Fruit fly (Drosophila melanogaster) whole organism, embryonic: ENCODE data around the gene Tomosyn.

Experiments used
- Bgb ChIP-seq: fragments of 200-800 bp; sonication (Bioruptor generic); IDR thresholded peaks from 2 replicates; pipeline ENCODE4 v1.3.6; 2022; ENCODE audit warnings: missing biosample characterization, missing genetic modification characterization; ENCODE audit not compliant: partially characterized antibody
- C15 ChIP-seq: fragments of 200-800 bp; sonication (Bioruptor generic); IDR thresholded peaks from 3 replicates; pipeline ENCODE4 v1.3.6; 2022; ENCODE audit warnings: missing biosample characterization, missing genetic modification characterization
- CG10209 ChIP-seq: fragments of 200-800 bp; sonication (Bioruptor generic); optimal IDR thresholded peaks from 3 replicates; lab custom pipeline; 2017; ENCODE audit warnings: missing biosample characterization, mild to moderate bottlenecking, missing genetic modification characterization, missing genetic modification reagents
- CG10543 ChIP-seq: fragments of 200-800 bp; sonication (Bioruptor generic); optimal IDR thresholded peaks from 3 replicates; lab custom pipeline; 2017; ENCODE audit warnings: missing biosample characterization, mild to moderate bottlenecking, missing genetic modification characterization, moderate library complexity
- CG12299 ChIP-seq: fragments of 200-800 bp; sonication (Bioruptor generic); optimal IDR thresholded peaks from 2 replicates; lab custom pipeline; 2018; ENCODE audit warnings: missing biosample characterization, mild to moderate bottlenecking, missing genetic modification characterization
- CG13424 ChIP-seq: fragments of 200-800 bp; sonication (Bioruptor generic); optimal IDR thresholded peaks from 2 replicates; lab custom pipeline; 2019; ENCODE audit warnings: missing biosample characterization, mild to moderate bottlenecking, missing genetic modification characterization, moderate library complexity
- CG2199 ChIP-seq: fragments of 200-800 bp; sonication (Bioruptor generic); IDR thresholded peaks from 3 replicates; pipeline ENCODE4 v1.3.6; 2022; ENCODE audit warnings: missing biosample characterization, missing genetic modification characterization
- CG2875 ChIP-seq: fragments of 200-800 bp; sonication (Bioruptor generic); optimal IDR thresholded peaks from 2 replicates; lab custom pipeline; 2017; ENCODE audit warnings: missing biosample characterization, mild to moderate bottlenecking, missing genetic modification characterization, missing genetic modification reagents
- CG2889 ChIP-seq: fragments of 200-800 bp; sonication (Bioruptor generic); IDR thresholded peaks from 3 replicates; pipeline ENCODE4 v1.3.6; 2022; ENCODE audit warnings: missing biosample characterization, missing genetic modification characterization
- CG34422 ChIP-seq: fragments of 200-800 bp; sonication (Bioruptor generic); IDR thresholded peaks from 3 replicates; pipeline ENCODE4 v1.3.6; 2022; ENCODE audit warnings: missing biosample characterization, missing genetic modification characterization
- CG42726 ChIP-seq: fragments of 200-800 bp; sonication (Bioruptor generic); IDR thresholded peaks from 2 replicates; pipeline ENCODE4 v1.3.6; 2022; ENCODE audit warnings: missing biosample characterization, missing genetic modification characterization; ENCODE audit not compliant: partially characterized antibody
- CG7556 ChIP-seq: fragments of 200-800 bp; sonication (Bioruptor generic); optimal IDR thresholded peaks from 2 replicates; lab custom pipeline; 2017; ENCODE audit warnings: missing biosample characterization, mild to moderate bottlenecking, missing genetic modification characterization
- CG8290 ChIP-seq, 3 experiments: fragments of 200-800 bp; sonication (Bioruptor generic); optimal IDR thresholded peaks; 2 replicates each; lab custom pipeline; 2016 to 2019; ENCODE audit warnings: missing biosample characterization in 3 of 3, missing genetic modification characterization in 3 of 3, mild to moderate bottlenecking in 2 of 3, moderate library complexity in 1 of 3
- CG8359 ChIP-seq: fragments of 200-800 bp; sonication (Bioruptor generic); optimal IDR thresholded peaks from 2 replicates; lab custom pipeline; 2017; ENCODE audit warnings: missing biosample characterization, mild to moderate bottlenecking, missing genetic modification characterization, borderline replicate concordance
- D19B ChIP-seq: fragments of 200-800 bp; sonication (Bioruptor generic); optimal IDR thresholded peaks from 2 replicates; lab custom pipeline; 2017; ENCODE audit warnings: missing biosample characterization, mild to moderate bottlenecking, missing genetic modification characterization
- Deaf1 ChIP-seq: fragments of 200-800 bp; optimal IDR thresholded peaks from 3 replicates; lab custom pipeline; 2019; ENCODE audit warnings: missing biosample characterization, mild to moderate bottlenecking, missing genetic modification characterization, moderate library complexity
- Doc2 ChIP-seq: fragments of 200-800 bp; sonication (Bioruptor generic); IDR thresholded peaks from 2 replicates; pipeline ENCODE4 v1.3.6; 2022; ENCODE audit warnings: missing biosample characterization, missing genetic modification characterization
- Dp ChIP-seq: fragments of 200-800 bp; sonication (Bioruptor generic); optimal IDR thresholded peaks from 2 replicates; lab custom pipeline; 2018; ENCODE audit warnings: missing biosample characterization, mild to moderate bottlenecking, missing genetic modification characterization, moderate library complexity
- Fer1 ChIP-seq: fragments of 200-800 bp; sonication (Bioruptor generic); optimal IDR thresholded peaks from 2 replicates; lab custom pipeline; 2017; ENCODE audit warnings: missing biosample characterization, mild to moderate bottlenecking, missing genetic modification characterization
- Fer3 ChIP-seq: fragments of 200-800 bp; sonication (Bioruptor generic); optimal IDR thresholded peaks from 2 replicates; lab custom pipeline; 2018; ENCODE audit warnings: missing biosample characterization, mild to moderate bottlenecking, missing genetic modification characterization, moderate library complexity
- MBD-R2 ChIP-seq: fragments of 200-800 bp; sonication (Bioruptor generic); IDR thresholded peaks from 2 replicates; pipeline ENCODE4 v1.3.6; 2022; ENCODE audit warnings: missing biosample characterization, missing genetic modification characterization
- Mrtf ChIP-seq: fragments of 200-800 bp; sonication (Bioruptor generic); IDR thresholded peaks from 3 replicates; pipeline ENCODE4 v1.3.6; 2022; ENCODE audit warnings: missing biosample characterization, missing genetic modification characterization
- Ptx1 ChIP-seq: fragments of 200-800 bp; sonication (Bioruptor generic); IDR thresholded peaks from 2 replicates; pipeline ENCODE4 v1.3.6; 2022; ENCODE audit warnings: missing biosample characterization, missing genetic modification characterization
- Sox100B ChIP-seq: fragments of 200-800 bp; sonication (Bioruptor generic); optimal IDR thresholded peaks from 3 replicates; lab custom pipeline; 2018; ENCODE audit warnings: missing biosample characterization, mild to moderate bottlenecking, missing genetic modification characterization
- Spps ChIP-seq: fragments of 200-800 bp; sonication (Bioruptor generic); optimal IDR thresholded peaks from 2 replicates; lab custom pipeline; 2018; ENCODE audit warnings: missing biosample characterization, mild to moderate bottlenecking, missing genetic modification characterization
- TFAM ChIP-seq: fragments of 200-800 bp; sonication (Bioruptor generic); optimal IDR thresholded peaks from 2 replicates; lab custom pipeline; 2017; ENCODE audit warnings: missing biosample characterization, missing genetic modification characterization, inconsistent platforms
- Usf ChIP-seq: fragments of 200-800 bp; sonication (Bioruptor generic); optimal IDR thresholded peaks from 2 replicates; lab custom pipeline; 2017; ENCODE audit warnings: missing genotype, missing biosample characterization, missing genetic modification characterization
- abd-A ChIP-seq: fragments of 200-800 bp; sonication (Bioruptor generic); optimal IDR thresholded peaks from 3 replicates; lab custom pipeline; 2019; ENCODE audit warnings: missing biosample characterization, mild to moderate bottlenecking, missing genetic modification characterization, moderate library complexity
- ac ChIP-seq: fragments of 200-800 bp; sonication (Bioruptor generic); optimal IDR thresholded peaks from 3 replicates; lab custom pipeline; 2017; ENCODE audit warnings: missing biosample characterization, mild to moderate bottlenecking, missing genetic modification characterization
- al ChIP-seq: fragments of 200-800 bp; sonication (Bioruptor generic); IDR thresholded peaks from 2 replicates; pipeline ENCODE4 v1.3.6; 2022; ENCODE audit warnings: missing biosample characterization, missing genetic modification characterization
- bab2 ChIP-seq: fragments of 200-800 bp; sonication (Bioruptor generic); optimal IDR thresholded peaks from 2 replicates; lab custom pipeline; 2016; ENCODE audit warnings: missing biosample characterization, missing genetic modification characterization
- crp ChIP-seq, 2 experiments: fragments of 200-800 bp; sonication (Bioruptor generic); optimal IDR thresholded peaks; 2 replicates in 1 of 2; 3 replicates in 1 of 2; lab custom pipeline; 2017; ENCODE audit warnings: missing biosample characterization in 2 of 2, missing genetic modification characterization in 2 of 2, mild to moderate bottlenecking in 1 of 2, moderate library complexity in 1 of 2
- exex ChIP-seq: fragments of 200-800 bp; sonication (Bioruptor generic); optimal IDR thresholded peaks from 4 replicates; lab custom pipeline; 2018; ENCODE audit warnings: missing biosample characterization, mild to moderate bottlenecking, missing genetic modification characterization, moderate library complexity
- fd96Cb ChIP-seq: fragments of 200-800 bp; sonication (Bioruptor generic); optimal IDR thresholded peaks from 2 replicates; lab custom pipeline; 2018; ENCODE audit warnings: missing biosample characterization, mild to moderate bottlenecking, missing genetic modification characterization, moderate library complexity
- insv ChIP-seq, 2 experiments: fragments of 200-800 bp; sonication (Bioruptor generic); optimal IDR thresholded peaks; 3 replicates each; lab custom pipeline; 2016 to 2018; ENCODE audit warnings: missing biosample characterization in 2 of 2, missing genetic modification characterization in 2 of 2
- knrl ChIP-seq: fragments of 200-800 bp; sonication (Bioruptor generic); IDR thresholded peaks from 3 replicates; pipeline ENCODE4 v1.3.6; 2022; ENCODE audit warnings: missing biosample characterization, missing genetic modification characterization; ENCODE audit not compliant: partially characterized antibody
- lilli ChIP-seq: fragments of 200-800 bp; sonication (Bioruptor generic); optimal IDR thresholded peaks from 3 replicates; lab custom pipeline; 2016; ENCODE audit warnings: missing biosample characterization, missing genetic modification characterization
- odd ChIP-seq: fragments of 200-800 bp; sonication (Bioruptor generic); optimal IDR thresholded peaks from 2 replicates; lab custom pipeline; 2017; ENCODE audit warnings: missing biosample characterization, mild to moderate bottlenecking, missing genetic modification characterization
- org-1 ChIP-seq: fragments of 200-800 bp; sonication (Bioruptor generic); optimal IDR thresholded peaks from 2 replicates; lab custom pipeline; 2017; ENCODE audit warnings: missing biosample characterization, missing genetic modification characterization
- pita ChIP-seq: fragments of 200-800 bp; sonication (Bioruptor generic); optimal IDR thresholded peaks from 2 replicates; lab custom pipeline; 2017; ENCODE audit warnings: missing biosample characterization, mild to moderate bottlenecking, missing genetic modification characterization
- pzg ChIP-seq: fragments of 200-800 bp; sonication (Bioruptor generic); optimal IDR thresholded peaks from 3 replicates; lab custom pipeline; 2018; ENCODE audit warnings: missing biosample characterization, mild to moderate bottlenecking, missing genetic modification characterization, moderate library complexity
- ranshi ChIP-seq: fragments of 200-800 bp; sonication (Bioruptor generic); IDR thresholded peaks from 2 replicates; pipeline ENCODE4 v1.3.6; 2022; ENCODE audit warnings: missing biosample characterization, missing genetic modification characterization
- sc ChIP-seq, 3 experiments: fragments of >200 bp in 2 of 3; fragments of 200-800 bp in 1 of 3; sonication (Bioruptor generic) in 1 of 3; optimal IDR thresholded peaks; 2 replicates in 2 of 3; 3 replicates in 1 of 3; lab custom pipeline; 2017; ENCODE audit warnings: mild to moderate bottlenecking in 1 of 3, missing biosample characterization in 1 of 3, missing genetic modification characterization in 1 of 3, missing genetic modification reagents in 1 of 3
- sob ChIP-seq: fragments of 200-800 bp; sonication (Bioruptor generic); IDR thresholded peaks from 2 replicates; pipeline ENCODE4 v1.3.6; 2022; ENCODE audit warnings: missing biosample characterization, missing genetic modification characterization
- sug ChIP-seq: fragments of 200-800 bp; optimal IDR thresholded peaks from 2 replicates; lab custom pipeline; 2019; ENCODE audit warnings: missing biosample characterization, mild to moderate bottlenecking, missing genetic modification characterization, moderate library complexity
- tna ChIP-seq: fragments of 200-800 bp; sonication (Bioruptor generic); IDR thresholded peaks from 2 replicates; pipeline ENCODE4 v1.3.6; 2022; ENCODE audit warnings: missing biosample characterization, missing genetic modification characterization; ENCODE audit not compliant: partially characterized antibody

Gene Tomosyn

dm6 chrX:12611536-12612458, 19.6 kb upstream of the Tomosyn start, which contains the start of the genes CG1463 and Fpgs1 (continued):
- TF ChIP-seq Usf (GFP tag; lab: Kevin White, UChicago) = no peak
- peak; percentile 37 for TF ChIP-seq CG10543
- peak; percentile 80 for TF ChIP-seq exex (tag; lab: Kevin White, UChicago)
- TF ChIP-seq sc (optimal IDR thresholded peaks at IDR 0.05; lab: Kevin White, UChicago) = no peak
- no peak for TF ChIP-seq sc (GFP tag; optimal IDR thresholded peaks at IDR 0.05; lab: Kevin White, UChicago)
- no peak for TF ChIP-seq CG10209 (GFP tag; lab: Kevin White, UChicago)
- no peak for TF ChIP-seq TFAM (GFP tag; lab: Kevin White, UChicago)
- TF ChIP-seq CG7556 (GFP tag; lab: Kevin White, UChicago) = no peak
- no peak for TF ChIP-seq CG12299
- TF ChIP-seq crp (GFP tag; optimal IDR thresholded peaks at IDR 0.05; lab: Kevin White, UChicago) = peak; percentile 19 to 91
- no peak for TF ChIP-seq Spps
- no peak for TF ChIP-seq Ptx1 (GFP tag; lab: Robert Waterston, UW)
- peak; percentile 36; the same call in 1 of the 2 replicates for TF ChIP-seq al (GFP tag; lab: Robert Waterston, UW)
- peak; percentile 36; the same call in 1 of the 2 replicates for TF ChIP-seq sob (GFP tag; lab: Robert Waterston, UW)
- no peak for TF ChIP-seq C15
- peak; percentile 30 for TF ChIP-seq sug (tag; lab: Kevin White, UChicago)
- no peak for TF ChIP-seq pita (GFP tag; lab: Kevin White, UChicago)
- peak; percentile 55 for TF ChIP-seq lilli (GFP tag; lab: Kevin White, UChicago)
- TF ChIP-seq CG2199 = 0 out of 3 replicates have a peak, but pooled peaks have one; percentile 32
- no peak for TF ChIP-seq fd96Cb (tag; lab: Kevin White, UChicago)
- no peak for TF ChIP-seq Mrtf (GFP tag; lab: Robert Waterston, UW)
- TF ChIP-seq CG2875 (GFP tag; lab: Kevin White, UChicago) = no peak
- TF ChIP-seq insv (GFP tag; optimal IDR thresholded peaks at IDR 0.05; lab: Kevin White, UChicago) = peak in 1 of 2 experiments; percentile 25
- no peak for TF ChIP-seq CG42726 (GFP tag; lab: Robert Waterston, UW)
- no peak for TF ChIP-seq CG8359 (GFP tag; lab: Kevin White, UChicago)
- peak; percentile 71 for TF ChIP-seq Dp (GFP tag; lab: Kevin White, UChicago)
- TF ChIP-seq Deaf1 (tag; lab: Kevin White, UChicago) = no peak
- no peak for TF ChIP-seq Doc2 (GFP tag; lab: Robert Waterston, UW)
- TF ChIP-seq CG2889 = no peak
- TF ChIP-seq Bgb (GFP tag; lab: Robert Waterston, UW) = peak; percentile 50; the same call in 1 of the 2 replicates
- TF ChIP-seq tna (GFP tag; lab: Robert Waterston, UW) = peak; percentile 40; the same call in 1 of the 2 replicates
- peak; percentile 47; the same call in 1 of the 3 replicates for TF ChIP-seq CG34422
- TF ChIP-seq abd-A (tag; lab: Kevin White, UChicago) = no peak
- 0 out of 3 replicates have a peak, but pooled peaks have one; percentile 12 for TF ChIP-seq knrl (GFP tag; lab: Robert Waterston, UW)
- peak; percentile 54 for TF ChIP-seq CG13424 (tag; lab: Kevin White, UChicago)
- peak; percentile 32 for TF ChIP-seq pzg (GFP tag; lab: Kevin White, UChicago)
- TF ChIP-seq MBD-R2 = peak; percentile 61; the same call in 1 of the 2 replicates
- TF ChIP-seq Fer1 = peak; percentile 49
- TF ChIP-seq CG8290 (GFP tag; optimal IDR thresholded peaks at IDR 0.05; lab: Kevin White, UChicago) = no peak
- no peak for TF ChIP-seq CG8290 (tag; optimal IDR thresholded peaks at IDR 0.05; lab: Kevin White, UChicago)
- TF ChIP-seq odd (GFP tag; lab: Kevin White, UChicago) = peak; percentile 14
- no peak for TF ChIP-seq Fer3 (tag; lab: Kevin White, UChicago)
- no peak for TF ChIP-seq ranshi (GFP tag; lab: Robert Waterston, UW)
- no peak for TF ChIP-seq bab2 (GFP tag; lab: Kevin White, UChicago)
- no peak for TF ChIP-seq ac (GFP tag; lab: Kevin White, UChicago)
- no peak for TF ChIP-seq org-1 (GFP tag; lab: Kevin White, UChicago)
- TF ChIP-seq D19B (GFP tag; lab: Kevin White, UChicago) = no peak
- TF ChIP-seq Sox100B (GFP tag; lab: Kevin White, UChicago) = no peak
